Fruit fly (Drosophila melanogaster) whole organism, embryonic: ENCODE results near the gene CG15767.

ENCODE experiments used
- CG10274 ChIP-seq: fragments of 200-800 bp; sonication (Bioruptor generic); optimal IDR thresholded peaks from 3 replicates; lab custom pipeline; 2017; ENCODE audit warnings: missing biosample characterization, mild to moderate bottlenecking, missing genetic modification characterization
- CG11504 ChIP-seq: fragments of 200-800 bp; sonication (Bioruptor generic); optimal IDR thresholded peaks from 3 replicates; lab custom pipeline; 2019; ENCODE audit warnings: missing biosample characterization, mild to moderate bottlenecking, missing genetic modification characterization, moderate library complexity
- CG15479 ChIP-seq: fragments of 200-800 bp; sonication (Bioruptor generic); optimal IDR thresholded peaks from 3 replicates; lab custom pipeline; 2019; ENCODE audit warnings: missing biosample characterization, mild to moderate bottlenecking, missing genetic modification characterization, moderate library complexity
- CG2202 ChIP-seq: fragments of 200-800 bp; sonication (Bioruptor generic); optimal IDR thresholded peaks from 2 replicates; lab custom pipeline; 2018; ENCODE audit warnings: missing biosample characterization, mild to moderate bottlenecking, missing genetic modification characterization
- CG2678 ChIP-seq: fragments of 200-800 bp; sonication (Bioruptor generic); optimal IDR thresholded peaks from 3 replicates; lab custom pipeline; 2019; ENCODE audit warnings: missing biosample characterization, mild to moderate bottlenecking, missing genetic modification characterization, moderate library complexity
- CG31388 ChIP-seq: fragments of 200-800 bp; sonication (Bioruptor generic); optimal IDR thresholded peaks from 2 replicates; lab custom pipeline; 2016; ENCODE audit warnings: missing biosample characterization, missing genetic modification characterization
- CG3163 ChIP-seq: fragments of 200-800 bp; sonication (Bioruptor generic); optimal IDR thresholded peaks from 3 replicates; lab custom pipeline; 2016; ENCODE audit warnings: missing biosample characterization, missing genetic modification characterization
- CG3995 ChIP-seq: fragments of 200-800 bp; sonication (Bioruptor generic); optimal IDR thresholded peaks from 3 replicates; lab custom pipeline; 2016; ENCODE audit warnings: missing biosample characterization, missing genetic modification characterization
- CG4328 ChIP-seq: fragments of 200-800 bp; sonication (Bioruptor generic); optimal IDR thresholded peaks from 3 replicates; lab custom pipeline; 2017; ENCODE audit warnings: missing biosample characterization, missing genetic modification reagents, missing genetic modification characterization
- CG4360 ChIP-seq: fragments of 200-800 bp; sonication (Bioruptor generic); IDR thresholded peaks from 2 replicates; pipeline ENCODE4 v1.3.6; 2022; ENCODE audit warnings: missing biosample characterization, missing genetic modification characterization
- CG6813 ChIP-seq: fragments of 200-800 bp; sonication (Bioruptor generic); optimal IDR thresholded peaks from 2 replicates; lab custom pipeline; 2017; ENCODE audit warnings: missing biosample characterization, missing genetic modification characterization, mild to moderate bottlenecking, moderate library complexity, missing genetic modification reagents
- CG7271 ChIP-seq: fragments of 200-800 bp; sonication (Bioruptor generic); optimal IDR thresholded peaks from 2 replicates; lab custom pipeline; 2018; ENCODE audit warnings: missing biosample characterization, mild to moderate bottlenecking, missing genetic modification characterization, moderate library complexity
- CG7372 ChIP-seq: fragments of 200-800 bp; sonication (Bioruptor generic); IDR thresholded peaks from 2 replicates; pipeline ENCODE4 v1.3.6; 2022; ENCODE audit warnings: missing biosample characterization, missing genetic modification characterization
- CG8290 ChIP-seq, 3 experiments: fragments of 200-800 bp; sonication (Bioruptor generic); optimal IDR thresholded peaks; 2 replicates each; lab custom pipeline; 2016 to 2019; ENCODE audit warnings: missing biosample characterization in 3 of 3, missing genetic modification characterization in 3 of 3, mild to moderate bottlenecking in 2 of 3, moderate library complexity in 1 of 3
- GATAe ChIP-seq: fragments of 200-800 bp; sonication (Bioruptor generic); conservative IDR thresholded peaks from 2 replicates; pipeline ENCODE4 v1.3.6; 2022; ENCODE audit warnings: missing biosample characterization, missing genetic modification characterization
- HHEX ChIP-seq: fragments of 200-800 bp; sonication (Bioruptor generic); optimal IDR thresholded peaks from 3 replicates; lab custom pipeline; 2017; ENCODE audit warnings: missing biosample characterization, mild to moderate bottlenecking, missing genetic modification characterization, missing genetic modification reagents
- Hand ChIP-seq: fragments of 200-800 bp; sonication (Bioruptor generic); optimal IDR thresholded peaks from 2 replicates; lab custom pipeline; 2017; ENCODE audit warnings: mild to moderate bottlenecking, missing biosample characterization, missing genetic modification reagents, missing genetic modification characterization
- Med ChIP-seq: fragments of 200-800 bp; sonication (Bioruptor generic); peaks from one replicate; lab custom pipeline; 2016; ENCODE audit warnings: missing biosample characterization, missing genetic modification characterization, mild to moderate bottlenecking, inconsistent platforms, moderate library complexity
- Nf-YB ChIP-seq: fragments of 200-800 bp; sonication (Bioruptor generic); optimal IDR thresholded peaks from 3 replicates; lab custom pipeline; 2019; ENCODE audit warnings: missing biosample characterization, mild to moderate bottlenecking, missing genetic modification characterization, moderate library complexity
- Nf-YC ChIP-seq: fragments of 200-800 bp; optimal IDR thresholded peaks from 3 replicates; lab custom pipeline; 2019; ENCODE audit warnings: missing biosample characterization, mild to moderate bottlenecking, missing genetic modification characterization, moderate library complexity
- Side ChIP-seq: fragments of 200-800 bp; sonication (Bioruptor generic); optimal IDR thresholded peaks from 2 replicates; lab custom pipeline; 2016; ENCODE audit warnings: missing biosample characterization, missing genetic modification characterization
- Trl ChIP-seq, 3 experiments: fragments of >200 bp in 2 of 3; fragments of 200-800 bp in 1 of 3; sonication (Bioruptor generic) in 1 of 3; optimal IDR thresholded peaks; 2 replicates in 1 of 3; 3 replicates in 2 of 3; lab custom pipeline; 2016 to 2017; ENCODE audit warnings: missing biosample characterization in 1 of 3, missing genetic modification characterization in 1 of 3
- Xrp1 ChIP-seq: fragments of 200-800 bp; sonication (Bioruptor generic); IDR thresholded peaks from 2 replicates; pipeline ENCODE4 v1.3.6; 2022; ENCODE audit warnings: missing biosample characterization, missing genetic modification characterization
- aop ChIP-seq: fragments of 200-800 bp; sonication (Bioruptor generic); IDR thresholded peaks from 2 replicates; pipeline ENCODE4 v1.3.6; 2022; ENCODE audit warnings: missing biosample characterization, missing genetic modification characterization
- ash1 ChIP-seq: fragments of 200-800 bp; sonication (Bioruptor generic); optimal IDR thresholded peaks from 2 replicates; lab custom pipeline; 2018; ENCODE audit warnings: missing biosample characterization, mild to moderate bottlenecking, missing genetic modification characterization
- cg ChIP-seq: fragments of 200-800 bp; sonication (Bioruptor generic); optimal IDR thresholded peaks from 3 replicates; lab custom pipeline; 2019; ENCODE audit warnings: missing biosample characterization, mild to moderate bottlenecking, missing genetic modification characterization, moderate library complexity
- chinmo ChIP-seq: fragments of 200-800 bp; sonication (Bioruptor generic); IDR thresholded peaks from 4 replicates; pipeline ENCODE4 v1.3.6; 2022; ENCODE audit warnings: missing biosample characterization, missing genetic modification characterization; ENCODE audit not compliant: partially characterized antibody
- corto ChIP-seq: fragments of 200-800 bp; sonication (Bioruptor generic); optimal IDR thresholded peaks from 2 replicates; lab custom pipeline; 2016; ENCODE audit warnings: missing biosample characterization, mild to moderate bottlenecking, missing genetic modification characterization, moderate library complexity
- gfzf ChIP-seq: fragments of 200-800 bp; sonication (Bioruptor generic); optimal IDR thresholded peaks from 2 replicates; lab custom pipeline; 2016; ENCODE audit warnings: missing biosample characterization, mild to moderate bottlenecking, missing genetic modification characterization, moderate library complexity
- grn ChIP-seq: fragments of 200-800 bp; sonication (Bioruptor generic); optimal IDR thresholded peaks from 3 replicates; lab custom pipeline; 2017; ENCODE audit warnings: missing biosample characterization, missing genetic modification characterization
- gsb ChIP-seq: fragments of 200-800 bp; sonication (Bioruptor generic); IDR thresholded peaks from 2 replicates; pipeline ENCODE4 v1.3.6; 2022; ENCODE audit warnings: missing biosample characterization, missing genetic modification characterization
- insv ChIP-seq, 2 experiments: fragments of 200-800 bp; sonication (Bioruptor generic); optimal IDR thresholded peaks; 3 replicates each; lab custom pipeline; 2016 to 2018; ENCODE audit warnings: missing biosample characterization in 2 of 2, missing genetic modification characterization in 2 of 2
- mld ChIP-seq: fragments of 200-800 bp; sonication (Bioruptor generic); IDR thresholded peaks from 3 replicates; pipeline ENCODE4 v1.3.6; 2022; ENCODE audit warnings: missing biosample characterization, missing genetic modification characterization; ENCODE audit not compliant: partially characterized antibody
- peb ChIP-seq: fragments of 200-800 bp; sonication (Bioruptor generic); IDR thresholded peaks from 2 replicates; pipeline ENCODE4 v1.3.6; 2022; ENCODE audit warnings: missing biosample characterization, missing genetic modification characterization
- pfk ChIP-seq: fragments of 200-800 bp; sonication (Bioruptor generic); optimal IDR thresholded peaks from 2 replicates; lab custom pipeline; 2018; ENCODE audit warnings: missing biosample characterization, mild to moderate bottlenecking, missing genetic modification characterization, moderate library complexity
- ranshi ChIP-seq: fragments of 200-800 bp; sonication (Bioruptor generic); IDR thresholded peaks from 2 replicates; pipeline ENCODE4 v1.3.6; 2022; ENCODE audit warnings: missing biosample characterization, missing genetic modification characterization
- ro ChIP-seq: fragments of 200-800 bp; sonication (Bioruptor generic); IDR thresholded peaks from 2 replicates; pipeline ENCODE4 v1.3.6; 2022; ENCODE audit warnings: missing biosample characterization, missing genetic modification characterization
- sim ChIP-seq: fragments of 200-800 bp; sonication (Bioruptor generic); IDR thresholded peaks from 2 replicates; pipeline ENCODE4 v1.3.6; 2022; ENCODE audit warnings: missing biosample characterization, missing genetic modification characterization
- trem ChIP-seq: fragments of 200-800 bp; optimal IDR thresholded peaks from 3 replicates; lab custom pipeline; 2019; ENCODE audit warnings: missing biosample characterization, mild to moderate bottlenecking, missing genetic modification characterization, moderate library complexity
- vnd ChIP-seq: fragments of 200-800 bp; sonication (Bioruptor generic); IDR thresholded peaks from 3 replicates; pipeline ENCODE4 v1.3.6; 2022; ENCODE audit warnings: missing biosample characterization, missing genetic modification characterization; ENCODE audit not compliant: partially characterized antibody
- wor ChIP-seq: fragments of 200-800 bp; sonication (Bioruptor generic); IDR thresholded peaks from 2 replicates; pipeline ENCODE4 v1.3.6; 2022; ENCODE audit warnings: missing biosample characterization, missing genetic modification characterization
- zfh2 ChIP-seq: fragments of 200-800 bp; sonication (Bioruptor generic); optimal IDR thresholded peaks from 2 replicates; lab custom pipeline; 2016; ENCODE audit warnings: missing biosample characterization, missing genetic modification characterization

Gene CG15767

dm6 chrX:5789187-5789586 lies at the start of gene CG15767:
Gene CG15767 (plus strand): TSS chrX:5789487.
- TF ChIP-seq aop (GFP tag; lab: Robert Waterston, UW): no peak
- TF ChIP-seq HHEX: no peak
- TF ChIP-seq Nf-YC (tag; lab: Kevin White, UChicago): no peak
- TF ChIP-seq, all 482 proteins: peak for 0

DNA sequence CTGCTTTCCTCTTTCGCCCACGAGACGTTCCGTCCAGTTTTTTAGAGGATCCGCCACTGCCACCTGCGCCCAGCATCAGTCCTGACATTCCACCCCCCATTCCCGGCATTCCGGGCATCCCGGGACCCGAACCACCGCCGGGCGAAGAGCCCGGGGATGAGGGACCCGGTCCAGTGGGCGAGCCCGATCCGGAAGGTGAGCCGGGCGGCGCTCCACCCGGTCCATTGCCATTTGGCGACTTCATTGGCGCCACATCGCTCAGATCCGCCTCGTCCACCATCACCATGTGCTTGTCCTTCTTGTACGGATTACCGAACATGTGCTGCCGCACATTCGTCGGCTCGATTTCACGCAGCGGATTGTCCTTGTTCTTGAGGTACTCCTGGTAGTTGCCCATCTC lies 47.7 kb upstream of the CG15767 start:
- TF ChIP-seq CG31388 (GFP tag; lab: Kevin White, UChicago) (no peak), Med (GFP tag; lab: Kevin White, UChicago) (peak; percentile 54)
- TF ChIP-seq, all 482 proteins: peak for 1

- TF ChIP-seq grn (GFP tag; lab: Kevin White, UChicago) (peak; percentile 90), Nf-YB (no peak), ranshi (GFP tag; lab: Robert Waterston, UW) (no peak), gsb (GFP tag; lab: Robert Waterston, UW) (no peak), CG4360 (peak; percentile 93), CG8290 (GFP tag; optimal IDR thresholded peaks at IDR 0.05; lab: Kevin White, UChicago) (no peak), CG8290 (tag; optimal IDR thresholded peaks at IDR 0.05; lab: Kevin White, UChicago) (peak in 1 of 2 experiments; percentile 65), CG6813 (no peak), CG11504 (tag; lab: Kevin White, UChicago) (peak; percentile 39), CG7372 (GFP tag; lab: Robert Waterston, UW) (peak; percentile 50; the same call in 1 of the 2 replicates), ash1 (GFP tag; lab: Kevin White, UChicago) (no peak), Trl (optimal IDR thresholded peaks at IDR 0.05; lab: Kevin White, UChicago) (peak; percentile 22 to 48), Trl (GFP tag; optimal IDR thresholded peaks at IDR 0.05; lab: Kevin White, UChicago) (no peak), chinmo (GFP tag; lab: Robert Waterston, UW) (0 out of 4 replicates have a peak, but pooled peaks have one; percentile 29), CG15479 (peak; percentile 84), mld (no peak), insv (GFP tag; optimal IDR thresholded peaks at IDR 0.05; lab: Kevin White, UChicago) (no peak), pfk (GFP tag; lab: Kevin White, UChicago) (peak; percentile 99), cg (GFP tag; lab: Kevin White, UChicago) (peak; percentile 60), CG3163 (GFP tag; lab: Kevin White, UChicago) (peak; percentile 83)
Observed at dm6 chrX:5744277-5744846, 44.9 kb upstream of the CG15767 start.

- no peak for TF ChIP-seq CG3995 (GFP tag; lab: Kevin White, UChicago)
- TF ChIP-seq Trl (optimal IDR thresholded peaks at IDR 0.05; lab: Kevin White, UChicago): peak in 1 of 2 experiments; percentile 11
- TF ChIP-seq Trl (GFP tag; optimal IDR thresholded peaks at IDR 0.05; lab: Kevin White, UChicago): no peak
- no peak for TF ChIP-seq CG2202
- no peak for TF ChIP-seq Hand
- TF ChIP-seq ro (GFP tag; lab: Robert Waterston, UW): no peak
- TF ChIP-seq CG7271 (tag; lab: Kevin White, UChicago): no peak
- peak; percentile 65 for TF ChIP-seq vnd
- no peak for TF ChIP-seq gfzf (GFP tag; lab: Kevin White, UChicago)
- TF ChIP-seq wor (GFP tag; lab: Robert Waterston, UW): no peak
- TF ChIP-seq CG2678 (tag; lab: Kevin White, UChicago): peak; percentile 38
- TF ChIP-seq GATAe: no peak
- no peak for TF ChIP-seq sim (GFP tag; lab: Robert Waterston, UW)
- TF ChIP-seq CG4328: no peak
- peak; percentile 39; the same call in 1 of the 2 replicates for TF ChIP-seq Xrp1 (GFP tag; lab: Robert Waterston, UW)
- TF ChIP-seq Side (GFP tag; lab: Kevin White, UChicago): no peak
- peak; percentile 23 for TF ChIP-seq zfh2 (GFP tag; lab: Kevin White, UChicago)
- no peak for TF ChIP-seq corto (GFP tag; lab: Kevin White, UChicago)
- no peak for TF ChIP-seq CG8290 (GFP tag; optimal IDR thresholded peaks at IDR 0.05; lab: Kevin White, UChicago)
- TF ChIP-seq CG8290 (tag; optimal IDR thresholded peaks at IDR 0.05; lab: Kevin White, UChicago): peak in 1 of 2 experiments; percentile 41
- no peak for TF ChIP-seq CG10274 (GFP tag; lab: Kevin White, UChicago)
- TF ChIP-seq peb (GFP tag; lab: Robert Waterston, UW): no peak
- no peak for TF ChIP-seq trem (tag; lab: Kevin White, UChicago)
Observed at dm6 chrX:5744992-5745732, 44.1 kb upstream of the CG15767 start.
